Worm (Caenorhabditis elegans): ENCODE measurements around the gene Y75B8A.10.

Gene Y75B8A.10

DNA sequence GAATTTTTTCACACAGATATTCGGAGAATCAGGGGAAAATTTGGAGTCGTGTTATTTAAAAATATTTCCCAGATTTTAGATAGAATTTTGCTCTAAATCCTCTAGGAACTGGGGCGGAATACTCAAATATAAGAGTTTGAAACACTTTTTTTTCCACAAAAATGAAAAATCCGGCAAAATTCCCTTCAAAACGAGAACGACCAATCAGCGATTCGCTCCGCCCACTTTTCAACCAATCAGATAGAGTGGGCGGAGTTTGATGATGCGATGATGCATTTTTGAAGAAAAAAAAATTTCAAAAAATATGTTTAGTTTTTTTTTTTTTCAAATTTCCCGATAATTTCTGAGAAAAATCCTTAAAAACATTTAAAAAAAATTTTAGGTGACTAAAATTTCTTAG lies 18.4 kb downstream of the Y75B8A.10 start:
- TF ChIP-seq ceh-36 (tag; optimal IDR thresholded peaks at IDR 0.05) (no peak), B0310.2 (tag; optimal IDR thresholded peaks at IDR 0.05) (no peak), sea-1 (GFP tag; conservative IDR thresholded peaks at IDR 0.05) (no peak), flt-1 (GFP tag; IDR thresholded peaks at IDR 0.05) (no peak), pes-1 (GFP tag; IDR thresholded peaks at IDR 0.05) (no peak), ama-1 (optimal IDR thresholded peaks at IDR 0.05) (no peak), hmbx-1 (tag; optimal IDR thresholded peaks at IDR 0.05) (no peak), tbx-11 (GFP tag; IDR thresholded peaks at IDR 0.05) (no peak)

DNA sequence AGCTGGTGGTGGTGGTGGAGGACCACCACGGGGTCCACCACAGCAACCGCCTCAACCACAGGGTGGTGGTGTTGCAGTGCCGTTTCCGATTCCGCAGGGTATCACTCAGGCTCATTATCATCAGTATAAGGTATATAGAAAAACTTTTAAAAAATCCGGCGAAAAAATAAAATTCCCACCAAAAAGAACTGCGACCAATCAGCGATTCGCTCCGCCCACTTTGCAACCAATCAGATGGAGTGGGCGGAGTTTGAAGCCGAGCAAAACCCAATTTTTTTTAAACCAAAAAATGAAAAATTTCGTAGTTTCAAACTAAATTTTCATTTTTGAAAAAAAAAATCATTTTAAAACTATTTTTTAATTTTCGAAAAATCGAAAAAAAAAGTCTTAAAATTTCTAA lies 21.9 kb downstream of the Y75B8A.10 start:
- TF ChIP-seq flt-1 (GFP tag; IDR thresholded peaks at IDR 0.05) (no peak), aly-1 (tag; optimal IDR thresholded peaks at IDR 0.05) (no peak), scrt-1 (GFP tag; IDR thresholded peaks at IDR 0.05) (no peak)

DNA sequence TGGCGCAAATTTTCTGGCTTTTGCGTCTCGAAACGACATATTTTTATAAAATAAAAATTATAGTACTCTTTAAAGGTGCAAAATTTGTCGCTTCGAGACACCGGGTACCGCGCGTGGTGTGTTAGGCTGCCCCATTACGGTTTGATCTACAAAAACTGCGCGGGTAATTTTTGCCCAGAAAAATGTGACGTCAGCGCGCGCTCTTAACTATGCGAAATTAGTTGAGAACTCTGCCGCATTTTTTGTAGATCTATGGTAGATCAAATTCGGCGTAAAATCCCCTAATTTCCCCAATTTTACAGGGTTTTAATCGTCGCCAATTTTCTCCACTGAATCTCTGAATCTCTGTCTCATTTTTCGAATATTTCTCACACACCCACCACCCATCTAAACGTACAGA lies 22.4 kb downstream of the Y75B8A.10 start, which contains the start of gene Y75B8A.8:
Y75B8A.8 (plus strand) TSS at position 301 of the 400 bp plus-strand sequence.
- TF ChIP-seq ama-1 (optimal IDR thresholded peaks at IDR 0.05) (no peak), B0310.2 (tag; optimal IDR thresholded peaks at IDR 0.05) (no peak), ceh-13 (GFP tag; optimal IDR thresholded peaks at IDR 0.05) (no peak), tra-4 (tag; optimal IDR thresholded peaks at IDR 0.05) (no peak), flt-1 (GFP tag; IDR thresholded peaks at IDR 0.05) (no peak), tbx-11 (GFP tag; IDR thresholded peaks at IDR 0.05) (no peak), hmbx-1 (tag; optimal IDR thresholded peaks at IDR 0.05) (no peak), scrt-1 (GFP tag; IDR thresholded peaks at IDR 0.05) (no peak), F13C5.2 (tag; optimal IDR thresholded peaks at IDR 0.05) (no peak), ets-7 (tag; optimal IDR thresholded peaks at IDR 0.05) (no peak), hmg-4 (GFP tag; optimal IDR thresholded peaks at IDR 0.05) (no peak), pes-1 (GFP tag; IDR thresholded peaks at IDR 0.05) (no peak), hnd-1 (tag; optimal IDR thresholded peaks at IDR 0.05) (no peak), sea-1 (GFP tag; conservative IDR thresholded peaks at IDR 0.05) (no peak), ceh-36 (tag; optimal IDR thresholded peaks at IDR 0.05) (no peak), aly-1 (tag; optimal IDR thresholded peaks at IDR 0.05) (no peak), tbx-37 (GFP tag; conservative IDR thresholded peaks at IDR 0.05) (no peak)

- 0 out of 2 replicates have a peak, but pooled peaks have one; percentile 26 for TF ChIP-seq scrt-1 (GFP tag; IDR thresholded peaks at IDR 0.05)
- TF ChIP-seq tbx-37 (GFP tag; conservative IDR thresholded peaks at IDR 0.05), result no peak
Observed at ce11 chrIII:12159208-12159607, 23.6 kb downstream of the Y75B8A.10 start.

DNA sequence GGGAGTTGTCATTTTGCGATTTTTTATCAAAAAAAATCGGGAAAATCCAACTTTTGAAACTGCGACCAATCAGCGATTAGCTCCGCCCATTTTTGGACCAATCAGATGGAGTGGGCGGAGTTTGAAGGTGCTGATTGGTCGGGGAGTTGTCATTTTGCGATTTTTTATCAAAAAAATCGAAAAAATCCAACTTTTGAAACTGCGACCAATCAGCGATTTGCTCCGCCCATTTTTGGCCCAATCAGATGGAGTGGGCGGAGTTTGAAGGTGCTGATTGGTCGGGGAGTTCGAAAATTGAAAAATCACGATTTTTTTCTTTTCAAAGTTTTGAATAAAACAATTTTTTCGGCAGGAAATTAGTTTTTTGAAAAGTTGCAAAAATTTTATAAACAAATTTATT lies 25.2 kb downstream of the Y75B8A.10 start:
- TF ChIP-seq hmbx-1 (tag; optimal IDR thresholded peaks at IDR 0.05), result no peak
- TF ChIP-seq pes-1 (GFP tag; IDR thresholded peaks at IDR 0.05), result no peak
- no peak for TF ChIP-seq ama-1 (optimal IDR thresholded peaks at IDR 0.05)
- TF ChIP-seq flt-1 (GFP tag; IDR thresholded peaks at IDR 0.05), result no peak
- no peak for TF ChIP-seq tra-4 (tag; optimal IDR thresholded peaks at IDR 0.05)
- no peak for TF ChIP-seq ceh-36 (tag; optimal IDR thresholded peaks at IDR 0.05)
- TF ChIP-seq sea-1 (GFP tag; conservative IDR thresholded peaks at IDR 0.05), result no peak
- TF ChIP-seq tbx-37 (GFP tag; conservative IDR thresholded peaks at IDR 0.05), result no peak
- TF ChIP-seq ceh-13 (GFP tag; optimal IDR thresholded peaks at IDR 0.05), result no peak
- no peak for TF ChIP-seq F13C5.2 (tag; optimal IDR thresholded peaks at IDR 0.05)
- no peak for TF ChIP-seq hmg-4 (GFP tag; optimal IDR thresholded peaks at IDR 0.05)
- TF ChIP-seq B0310.2 (tag; optimal IDR thresholded peaks at IDR 0.05), result no peak
- TF ChIP-seq tbx-11 (GFP tag; IDR thresholded peaks at IDR 0.05), result no peak
- TF ChIP-seq ets-7 (tag; optimal IDR thresholded peaks at IDR 0.05), result no peak
- TF ChIP-seq hnd-1 (tag; optimal IDR thresholded peaks at IDR 0.05), result no peak
- no peak for TF ChIP-seq aly-1 (tag; optimal IDR thresholded peaks at IDR 0.05)

- TF ChIP-seq tbx-37 (GFP tag; conservative IDR thresholded peaks at IDR 0.05) (no peak), hmg-4 (GFP tag; optimal IDR thresholded peaks at IDR 0.05) (no peak), aly-1 (tag; optimal IDR thresholded peaks at IDR 0.05) (no peak), ama-1 (optimal IDR thresholded peaks at IDR 0.05) (no peak), flt-1 (GFP tag; IDR thresholded peaks at IDR 0.05) (no peak), sea-1 (GFP tag; conservative IDR thresholded peaks at IDR 0.05) (no peak), hnd-1 (tag; optimal IDR thresholded peaks at IDR 0.05) (no peak), scrt-1 (GFP tag; IDR thresholded peaks at IDR 0.05) (no peak)
Observed at ce11 chrIII:12156582-12156981, 26.2 kb downstream of the Y75B8A.10 start.

DNA sequence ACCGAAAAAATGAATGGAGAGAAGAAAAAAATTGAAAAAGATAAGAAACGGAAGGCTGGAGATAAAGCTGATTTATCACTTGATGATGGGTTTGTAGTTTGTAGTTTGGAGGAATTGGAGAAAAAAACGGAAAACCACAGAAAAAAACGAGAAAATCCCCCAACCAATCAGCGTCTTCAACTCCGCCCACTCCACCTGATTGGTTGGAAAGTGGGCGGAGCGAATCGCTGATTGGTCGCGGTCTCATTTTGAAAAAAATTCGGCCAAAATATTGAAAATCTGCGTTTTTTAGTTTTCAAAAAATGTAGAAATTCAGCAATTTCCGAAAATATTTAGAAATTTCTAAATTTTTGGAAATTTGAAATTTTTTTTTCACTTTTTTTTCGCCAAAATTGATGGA lies 27.1 kb downstream of the Y75B8A.10 start:
- no peak for TF ChIP-seq tra-4 (tag; optimal IDR thresholded peaks at IDR 0.05)
- TF ChIP-seq F13C5.2 (tag; optimal IDR thresholded peaks at IDR 0.05), result no peak
- no peak for TF ChIP-seq ets-7 (tag; optimal IDR thresholded peaks at IDR 0.05)
- no peak for TF ChIP-seq tbx-11 (GFP tag; IDR thresholded peaks at IDR 0.05)
- TF ChIP-seq scrt-1 (GFP tag; IDR thresholded peaks at IDR 0.05), result no peak

DNA sequence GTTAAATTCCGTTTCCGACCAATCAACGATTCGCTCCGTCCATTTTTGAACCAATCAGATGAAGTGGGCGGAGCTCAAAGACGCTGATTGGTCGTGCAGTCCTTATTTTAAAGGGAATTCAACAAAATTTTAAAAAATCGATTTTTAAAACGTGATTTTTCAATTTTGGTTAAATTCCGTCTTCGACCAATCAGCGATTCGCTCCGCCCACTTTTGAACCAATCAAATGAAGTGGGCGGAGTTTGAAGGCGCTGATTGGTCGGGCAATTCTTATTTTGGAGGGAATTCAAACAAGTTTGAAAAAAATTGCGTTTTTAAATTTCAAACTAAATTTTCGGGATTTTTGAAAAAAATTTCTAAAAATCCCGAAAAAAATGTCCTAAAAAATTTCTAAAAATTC lies 29.3 kb downstream of the Y75B8A.10 start:
- TF ChIP-seq sea-1 (GFP tag; conservative IDR thresholded peaks at IDR 0.05), result no peak
- no peak for TF ChIP-seq ets-7 (tag; optimal IDR thresholded peaks at IDR 0.05)
- no peak for TF ChIP-seq hmg-4 (GFP tag; optimal IDR thresholded peaks at IDR 0.05)
- TF ChIP-seq tbx-11 (GFP tag; IDR thresholded peaks at IDR 0.05), result no peak
- TF ChIP-seq aly-1 (tag; optimal IDR thresholded peaks at IDR 0.05), result no peak
- TF ChIP-seq pes-1 (GFP tag; IDR thresholded peaks at IDR 0.05), result no peak
- TF ChIP-seq hnd-1 (tag; optimal IDR thresholded peaks at IDR 0.05), result no peak
- TF ChIP-seq hmbx-1 (tag; optimal IDR thresholded peaks at IDR 0.05), result no peak
- TF ChIP-seq F13C5.2 (tag; optimal IDR thresholded peaks at IDR 0.05), result no peak
- TF ChIP-seq tbx-37 (GFP tag; conservative IDR thresholded peaks at IDR 0.05), result no peak
- TF ChIP-seq flt-1 (GFP tag; IDR thresholded peaks at IDR 0.05), result no peak
- no peak for TF ChIP-seq B0310.2 (tag; optimal IDR thresholded peaks at IDR 0.05)
- TF ChIP-seq scrt-1 (GFP tag; IDR thresholded peaks at IDR 0.05), result no peak
- TF ChIP-seq ceh-36 (tag; optimal IDR thresholded peaks at IDR 0.05), result no peak

All from whole organism, early embryonic.